Worm (Caenorhabditis elegans): Measurements from ENCODE around the gene cyb-1.

- TF ChIP-seq tbx-2 (tag; optimal IDR thresholded peaks at IDR 0.05) (no peak), ceh-2 (tag; optimal IDR thresholded peaks at IDR 0.05) (no peak), unc-42 (tag; optimal IDR thresholded peaks at IDR 0.05) (no peak), ceh-19 (GFP tag; optimal IDR thresholded peaks at IDR 0.05) (no peak), nhr-11 (tag; optimal IDR thresholded peaks at IDR 0.05) (no peak), T23F11.4 (GFP tag; optimal IDR thresholded peaks at IDR 0.05) (no peak)
Observed at ce11 chrIV:10737011-10737553, 2.1 kb downstream of the cyb-1 start, which contains the start of gene grl-21.
